Fruit fly (Drosophila melanogaster) whole organism, embryonic: Measurements from ENCODE around the gene CG1024.

Experiments used
- Awh ChIP-seq: fragments of 200-800 bp; sonication (Bioruptor generic); IDR thresholded peaks from 2 replicates; pipeline ENCODE4, ENCODE4 v1.3.6; 2022; ENCODE audit warnings: missing biosample characterization, missing genetic modification characterization
- B-H1 ChIP-seq: fragments of 200-800 bp; sonication (Bioruptor generic); IDR thresholded peaks from 3 replicates; pipeline ENCODE4 v1.3.6; 2022; ENCODE audit warnings: missing biosample characterization, missing genetic modification characterization
- C15 ChIP-seq: fragments of 200-800 bp; sonication (Bioruptor generic); IDR thresholded peaks from 3 replicates; pipeline ENCODE4 v1.3.6; 2022; ENCODE audit warnings: missing biosample characterization, missing genetic modification characterization
- CG10959 ChIP-seq: fragments of 200-800 bp; sonication (Bioruptor generic); IDR thresholded peaks from 2 replicates; pipeline ENCODE4 v1.3.6; 2022; ENCODE audit warnings: missing biosample characterization, missing genetic modification characterization
- CG12236 ChIP-seq: fragments of 200-800 bp; sonication (Bioruptor generic); optimal IDR thresholded peaks from 2 replicates; lab custom pipeline; 2016; ENCODE audit warnings: missing biosample characterization, missing genetic modification characterization
- CG13123 ChIP-seq: fragments of 200-800 bp; sonication (Bioruptor generic); optimal IDR thresholded peaks from 2 replicates; lab custom pipeline; 2016; ENCODE audit warnings: missing biosample characterization, missing genetic modification characterization
- CG14050 ChIP-seq: fragments of 200-800 bp; sonication (Bioruptor generic); IDR thresholded peaks from 3 replicates; pipeline ENCODE4 v1.3.6; 2022; ENCODE audit warnings: missing biosample characterization, missing genetic modification characterization
- CG14441 ChIP-seq: fragments of 200-800 bp; sonication (Bioruptor generic); IDR thresholded peaks from 2 replicates; pipeline ENCODE4 v1.3.6; 2022; ENCODE audit warnings: missing biosample characterization, missing genetic modification characterization
- CG16815 ChIP-seq: fragments of 200-800 bp; sonication (Bioruptor generic); optimal IDR thresholded peaks from 3 replicates; lab custom pipeline; 2017; ENCODE audit warnings: missing biosample characterization, mild to moderate bottlenecking, missing genetic modification characterization
- CG17802 ChIP-seq: fragments of 200-800 bp; sonication (Bioruptor generic); optimal IDR thresholded peaks from 2 replicates; lab custom pipeline; 2018; ENCODE audit warnings: missing biosample characterization, mild to moderate bottlenecking, missing genetic modification characterization, moderate library complexity
- CG18476 ChIP-seq: fragments of 200-800 bp; sonication (Bioruptor generic); optimal IDR thresholded peaks from 2 replicates; lab custom pipeline; 2016; ENCODE audit warnings: missing biosample characterization, mild to moderate bottlenecking, missing genetic modification characterization
- CG2116 ChIP-seq: fragments of 200-800 bp; sonication (Bioruptor generic); optimal IDR thresholded peaks from 3 replicates; lab custom pipeline; 2018; ENCODE audit warnings: missing biosample characterization, mild to moderate bottlenecking, missing genetic modification characterization
- CG2202 ChIP-seq: fragments of 200-800 bp; sonication (Bioruptor generic); optimal IDR thresholded peaks from 2 replicates; lab custom pipeline; 2018; ENCODE audit warnings: missing biosample characterization, mild to moderate bottlenecking, missing genetic modification characterization
- CG2712 ChIP-seq: fragments of 200-800 bp; optimal IDR thresholded peaks from 3 replicates; lab custom pipeline; 2019; ENCODE audit warnings: missing biosample characterization, mild to moderate bottlenecking, missing genetic modification characterization, moderate library complexity
- CG34224 ChIP-seq: fragments of 200-800 bp; sonication (Bioruptor generic); IDR thresholded peaks from 3 replicates; pipeline ENCODE4 v1.3.6; 2022; ENCODE audit warnings: missing biosample characterization, missing genetic modification characterization; ENCODE audit not compliant: partially characterized antibody
- CG4282 ChIP-seq: fragments of 200-800 bp; sonication (Bioruptor generic); optimal IDR thresholded peaks from 2 replicates; lab custom pipeline; 2016; ENCODE audit warnings: missing biosample characterization, missing genetic modification characterization
- CG4404 ChIP-seq: fragments of 200-800 bp; sonication (Bioruptor generic); IDR thresholded peaks from 2 replicates; pipeline ENCODE4 v1.3.6; 2022; ENCODE audit warnings: missing biosample characterization, missing genetic modification characterization
- CG4730 ChIP-seq: fragments of 200-800 bp; sonication (Bioruptor generic); IDR thresholded peaks from 2 replicates; pipeline ENCODE4 v1.3.6; 2022; ENCODE audit warnings: missing biosample characterization, missing genetic modification characterization
- CG5180 ChIP-seq: fragments of 200-800 bp; sonication (Bioruptor generic); optimal IDR thresholded peaks from 3 replicates; lab custom pipeline; 2017; ENCODE audit warnings: missing biosample characterization, missing genetic modification characterization, mild to moderate bottlenecking, moderate library complexity, missing genetic modification reagents
- CG6813 ChIP-seq: fragments of 200-800 bp; sonication (Bioruptor generic); optimal IDR thresholded peaks from 2 replicates; lab custom pipeline; 2017; ENCODE audit warnings: missing biosample characterization, missing genetic modification characterization, mild to moderate bottlenecking, moderate library complexity, missing genetic modification reagents
- CG8290 ChIP-seq, 3 experiments: fragments of 200-800 bp; sonication (Bioruptor generic); optimal IDR thresholded peaks; 2 replicates each; lab custom pipeline; 2016 to 2019; ENCODE audit warnings: missing biosample characterization in 3 of 3, missing genetic modification characterization in 3 of 3, mild to moderate bottlenecking in 2 of 3, moderate library complexity in 1 of 3
- CG9797 ChIP-seq: fragments of 200-800 bp; sonication (Bioruptor generic); optimal IDR thresholded peaks from 3 replicates; lab custom pipeline; 2018; ENCODE audit warnings: missing biosample characterization, mild to moderate bottlenecking, missing genetic modification characterization
- CTCF ChIP-seq: fragments of 200-800 bp; sonication (Bioruptor generic); optimal IDR thresholded peaks from 2 replicates; lab custom pipeline; 2017; ENCODE audit warnings: missing biosample characterization, mild to moderate bottlenecking, missing genetic modification characterization, moderate library complexity
- Camta ChIP-seq: fragments of 200-800 bp; sonication (Bioruptor generic); optimal IDR thresholded peaks from 2 replicates; lab custom pipeline; 2016; ENCODE audit warnings: missing biosample characterization, missing genetic modification characterization
- Drgx ChIP-seq: fragments of 200-800 bp; sonication (Bioruptor generic); IDR thresholded peaks from 2 replicates; pipeline ENCODE4 v1.3.6; 2022; ENCODE audit warnings: missing biosample characterization, missing genetic modification characterization
- Eip74EF ChIP-seq, 2 experiments: fragments of 200-800 bp in 1 of 2; fragments of >200 bp in 1 of 2; sonication (Bioruptor generic) in 1 of 2; optimal IDR thresholded peaks; 2 replicates each; lab custom pipeline; 2017 to 2019; ENCODE audit warnings: missing biosample characterization in 2 of 2, missing genetic modification characterization in 2 of 2, mild to moderate bottlenecking in 1 of 2, moderate library complexity in 1 of 2
- Fer2 ChIP-seq: fragments of 200-800 bp; sonication (Bioruptor generic); optimal IDR thresholded peaks from 2 replicates; lab custom pipeline; 2018; ENCODE audit warnings: missing biosample characterization, mild to moderate bottlenecking, missing genetic modification characterization, moderate library complexity
- Lpt ChIP-seq: fragments of >200 bp; optimal IDR thresholded peaks from 2 replicates; lab custom pipeline; 2018; ENCODE audit warnings: missing biosample characterization, missing genetic modification characterization
- NC2β ChIP-seq: fragments of 200-800 bp; sonication (Bioruptor generic); optimal IDR thresholded peaks from 2 replicates; lab custom pipeline; 2016; ENCODE audit warnings: missing biosample characterization, missing genetic modification characterization
- Sin3A ChIP-seq: fragments of >200 bp; optimal IDR thresholded peaks from 2 replicates; lab custom pipeline; 2018
- Taf1 ChIP-seq: fragments of 200-800 bp; sonication (Bioruptor generic); IDR thresholded peaks from 2 replicates; pipeline ENCODE4 v1.3.6; 2022; ENCODE audit warnings: missing biosample characterization, missing genetic modification characterization
- bbx ChIP-seq: fragments of 200-800 bp; sonication (Bioruptor generic); IDR thresholded peaks from 2 replicates; pipeline ENCODE4 v1.3.6; 2022; ENCODE audit warnings: missing biosample characterization, missing genetic modification characterization; ENCODE audit not compliant: partially characterized antibody
- br ChIP-seq: fragments of >200 bp; optimal IDR thresholded peaks from 2 replicates; lab custom pipeline; 2017
- cas ChIP-seq: fragments of 200-800 bp; sonication (Bioruptor generic); IDR thresholded peaks from 2 replicates; pipeline ENCODE4 v1.3.6; 2022; ENCODE audit warnings: missing biosample characterization, missing genetic modification characterization
- cato ChIP-seq: fragments of 200-800 bp; sonication (Bioruptor generic); optimal IDR thresholded peaks from 2 replicates; lab custom pipeline; 2016; ENCODE audit warnings: missing biosample characterization, missing genetic modification characterization, borderline replicate concordance
- chm ChIP-seq: fragments of 200-800 bp; sonication (Bioruptor generic); IDR thresholded peaks from 2 replicates; pipeline ENCODE4 v1.3.6; 2022; ENCODE audit warnings: missing biosample characterization, missing genetic modification characterization
- disco-r ChIP-seq: fragments of 200-800 bp; sonication (Bioruptor generic); optimal IDR thresholded peaks from 2 replicates; lab custom pipeline; 2016; ENCODE audit warnings: missing biosample characterization, missing genetic modification characterization
- dm ChIP-seq: fragments of 200-800 bp; sonication (Bioruptor generic); optimal IDR thresholded peaks from 3 replicates; lab custom pipeline; 2016; ENCODE audit warnings: missing biosample characterization, missing genetic modification characterization
- dmrt99B ChIP-seq: fragments of 200-800 bp; sonication (Bioruptor generic); optimal IDR thresholded peaks from 2 replicates; lab custom pipeline; 2018; ENCODE audit warnings: missing biosample characterization, mild to moderate bottlenecking, missing genetic modification characterization, moderate library complexity
- esg ChIP-seq: fragments of 200-800 bp; sonication (Bioruptor generic); conservative IDR thresholded peaks from 2 replicates; pipeline ENCODE4 v1.3.6; 2022; ENCODE audit warnings: missing biosample characterization, missing genetic modification characterization
- fd96Cb ChIP-seq: fragments of 200-800 bp; sonication (Bioruptor generic); optimal IDR thresholded peaks from 2 replicates; lab custom pipeline; 2018; ENCODE audit warnings: missing biosample characterization, mild to moderate bottlenecking, missing genetic modification characterization, moderate library complexity
- gce ChIP-seq: fragments of 200-800 bp; sonication (Bioruptor generic); IDR thresholded peaks from 3 replicates; pipeline ENCODE4 v1.3.6; 2022; ENCODE audit warnings: missing biosample characterization, missing genetic modification characterization
- her ChIP-seq: fragments of 200-800 bp; sonication (Bioruptor generic); optimal IDR thresholded peaks from 2 replicates; lab custom pipeline; 2016; ENCODE audit warnings: missing biosample characterization, missing genetic modification characterization
- hth ChIP-seq: fragments of >200 bp; optimal IDR thresholded peaks from 2 replicates; lab custom pipeline; 2017; ENCODE audit warnings: inconsistent platforms
- kah ChIP-seq: fragments of 200-800 bp; sonication (Bioruptor generic); optimal IDR thresholded peaks from 2 replicates; lab custom pipeline; 2018; ENCODE audit warnings: missing biosample characterization, mild to moderate bottlenecking, missing genetic modification characterization
- nom ChIP-seq: fragments of 200-800 bp; sonication (Bioruptor generic); optimal IDR thresholded peaks from 2 replicates; lab custom pipeline; 2017; ENCODE audit warnings: missing biosample characterization, missing genetic modification characterization, mild to moderate bottlenecking, moderate library complexity, missing genetic modification reagents
- org-1 ChIP-seq: fragments of 200-800 bp; sonication (Bioruptor generic); optimal IDR thresholded peaks from 2 replicates; lab custom pipeline; 2017; ENCODE audit warnings: missing biosample characterization, missing genetic modification characterization
- sima ChIP-seq: fragments of 200-800 bp; sonication (Bioruptor generic); optimal IDR thresholded peaks from 2 replicates; lab custom pipeline; 2016; ENCODE audit warnings: missing biosample characterization, missing genetic modification characterization
- slp2 ChIP-seq: fragments of 200-800 bp; sonication (Bioruptor generic); optimal IDR thresholded peaks from 2 replicates; lab custom pipeline; 2016; ENCODE audit warnings: missing biosample characterization, missing genetic modification characterization
- tgo ChIP-seq: fragments of 200-800 bp; sonication (Bioruptor generic); IDR thresholded peaks from 3 replicates; pipeline ENCODE4 v1.3.6; 2022; ENCODE audit warnings: missing biosample characterization, missing genetic modification characterization
- zfh2 ChIP-seq: fragments of 200-800 bp; sonication (Bioruptor generic); optimal IDR thresholded peaks from 2 replicates; lab custom pipeline; 2016; ENCODE audit warnings: missing biosample characterization, missing genetic modification characterization

Gene CG1024

DNA sequence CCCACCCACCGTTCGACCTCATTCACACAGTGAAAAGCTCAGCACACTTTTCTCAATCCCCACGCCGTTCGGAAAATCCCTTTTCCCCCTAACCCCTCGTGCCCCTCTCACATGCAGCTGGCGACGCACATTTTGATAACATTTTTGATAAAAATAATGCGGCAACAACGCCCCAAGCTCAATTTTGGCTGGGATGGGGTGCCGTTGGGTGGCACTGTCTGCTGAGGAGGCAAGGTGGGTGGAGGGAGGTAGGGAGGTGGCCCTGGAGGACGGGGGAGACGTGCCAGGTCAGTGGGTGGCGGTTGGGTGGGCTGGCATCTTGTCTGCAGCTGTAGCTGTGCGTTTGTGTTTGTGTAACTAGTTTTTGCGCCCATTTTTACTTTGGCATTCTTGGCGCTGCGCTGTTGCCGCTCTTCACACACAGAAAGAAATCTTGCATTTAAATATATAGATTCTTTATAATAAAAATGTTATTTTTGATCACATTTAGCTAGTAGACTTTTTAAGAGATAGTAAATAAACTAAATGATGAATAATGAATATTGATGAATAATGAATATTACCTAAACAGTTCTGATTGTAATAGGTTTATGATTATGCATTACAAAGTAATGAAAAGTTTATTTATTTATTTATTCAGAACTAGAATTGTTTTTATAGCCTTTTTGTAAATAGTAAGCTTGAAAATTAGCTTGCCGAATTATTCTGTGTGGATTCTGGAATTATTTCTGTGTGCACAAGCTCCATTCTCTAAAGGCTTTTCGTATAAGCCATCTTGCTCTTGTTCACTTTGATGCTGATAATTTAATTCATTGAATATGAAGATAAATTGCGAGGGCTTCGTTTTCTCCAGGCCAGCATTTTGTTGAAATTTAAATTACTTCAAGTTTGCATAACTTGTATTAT is 34.6 kb upstream of the CG1024 start (continued):
- no peak for TF ChIP-seq bbx
- no peak for TF ChIP-seq CG2116 (GFP tag; lab: Kevin White, UChicago)
- no peak for TF ChIP-seq her
- no peak for TF ChIP-seq disco-r (GFP tag; lab: Kevin White, UChicago)
- no peak; the same call in 1 of the 2 replicates for TF ChIP-seq Drgx (GFP tag; lab: Robert Waterston, UW)
- no peak for TF ChIP-seq CG18476 (GFP tag; lab: Kevin White, UChicago)
- no peak for TF ChIP-seq Taf1
- TF ChIP-seq cas (GFP tag; lab: Robert Waterston, UW) = no peak
- no peak for TF ChIP-seq Sin3A (lab: Kevin White, UChicago)
- peak; percentile 38 for TF ChIP-seq CG2712 (tag; lab: Kevin White, UChicago)
- no peak for TF ChIP-seq CG16815
- no peak for TF ChIP-seq CG34224
- TF ChIP-seq fd96Cb = peak; percentile 3
- TF ChIP-seq CG4404 (GFP tag; lab: Robert Waterston, UW) = no peak
- TF ChIP-seq CG14441 (GFP tag; lab: Robert Waterston, UW) = no peak
- TF ChIP-seq gce = no peak
- TF ChIP-seq CG17802 = no peak
- TF ChIP-seq CG4282 (GFP tag; lab: Kevin White, UChicago) = no peak
- no peak for TF ChIP-seq chm
- no peak for TF ChIP-seq CG6813 (GFP tag; lab: Kevin White, UChicago)
- no peak for TF ChIP-seq hth (lab: Kevin White, UChicago)
- TF ChIP-seq cato (GFP tag; lab: Kevin White, UChicago) = no peak
- TF ChIP-seq CG8290 (GFP tag; optimal IDR thresholded peaks at IDR 0.05; lab: Kevin White, UChicago) = no peak
- peak in 1 of 2 experiments; percentile 28 for TF ChIP-seq CG8290 (tag; optimal IDR thresholded peaks at IDR 0.05; lab: Kevin White, UChicago)
- no peak for TF ChIP-seq Eip74EF (GFP tag; optimal IDR thresholded peaks at IDR 0.05; lab: Kevin White, UChicago)
- TF ChIP-seq Camta = no peak
- TF ChIP-seq C15 = no peak
- TF ChIP-seq CG13123 (GFP tag; lab: Kevin White, UChicago) = no peak
- TF ChIP-seq Awh (GFP tag; lab: Robert Waterston, UW) = no peak
- no peak for TF ChIP-seq sima (GFP tag; lab: Kevin White, UChicago)
- no peak for TF ChIP-seq kah
- no peak for TF ChIP-seq CG4730
- TF ChIP-seq CG2202 (tag; lab: Kevin White, UChicago) = no peak
- TF ChIP-seq nom (GFP tag; lab: Kevin White, UChicago) = no peak
- no peak for TF ChIP-seq CG9797
- TF ChIP-seq CG10959 = no peak
- peak; percentile 16; the same call in 1 of the 3 replicates for TF ChIP-seq tgo
- no peak for TF ChIP-seq Lpt (GFP tag; lab: Kevin White, UChicago)
- no peak for TF ChIP-seq Fer2 (tag; lab: Kevin White, UChicago)
- no peak for TF ChIP-seq org-1 (GFP tag; lab: Kevin White, UChicago)
- TF ChIP-seq CG14050 (GFP tag; lab: Robert Waterston, UW) = no peak
- peak; percentile 63 for TF ChIP-seq dmrt99B (tag; lab: Kevin White, UChicago)
- no peak for TF ChIP-seq slp2
- TF ChIP-seq B-H1 (GFP tag; lab: Robert Waterston, UW) = no peak
- no peak for TF ChIP-seq zfh2
- TF ChIP-seq CG5180 (GFP tag; lab: Kevin White, UChicago) = no peak
- TF ChIP-seq NC2β (GFP tag; lab: Kevin White, UChicago) = no peak
- TF ChIP-seq br (lab: Kevin White, UChicago) = no peak
- TF ChIP-seq esg (GFP tag; lab: Robert Waterston, UW) = no peak
- TF ChIP-seq CG12236 (GFP tag; lab: Kevin White, UChicago) = no peak
- no peak for TF ChIP-seq CTCF
- TF ChIP-seq dm (GFP tag; lab: Kevin White, UChicago) = no peak
